Fruit fly (Drosophila melanogaster) whole organism, embryonic: ENCODE measurements around the gene CG14866.

Experiments used
- Blimp-1 ChIP-seq: fragments of 200-800 bp; sonication (Bioruptor generic); optimal IDR thresholded peaks from 3 replicates; lab custom pipeline; 2018; ENCODE audit warnings: missing biosample characterization, missing genetic modification characterization, mild to moderate bottlenecking, moderate library complexity, missing genetic modification reagents
- CG1024 ChIP-seq: fragments of 200-800 bp; sonication (Bioruptor generic); IDR thresholded peaks from 2 replicates; pipeline ENCODE4 v1.3.6; 2022; ENCODE audit warnings: missing biosample characterization, missing genetic modification characterization
- CG12155 ChIP-seq: fragments of 200-800 bp; sonication (Bioruptor generic); optimal IDR thresholded peaks from 3 replicates; lab custom pipeline; 2016; ENCODE audit warnings: missing biosample characterization, missing genetic modification characterization
- CG14965 ChIP-seq: fragments of 200-800 bp; sonication (Bioruptor generic); optimal IDR thresholded peaks from 2 replicates; lab custom pipeline; 2016; ENCODE audit warnings: missing biosample characterization, missing genetic modification characterization, borderline replicate concordance
- CG1603 ChIP-seq: fragments of 200-800 bp; sonication (Bioruptor generic); optimal IDR thresholded peaks from 2 replicates; lab custom pipeline; 2019; ENCODE audit warnings: missing biosample characterization, mild to moderate bottlenecking, missing genetic modification characterization, moderate library complexity
- CG16779 ChIP-seq: fragments of 200-800 bp; sonication (Bioruptor generic); IDR thresholded peaks from 2 replicates; pipeline ENCODE4 v1.3.6; 2022; ENCODE audit warnings: missing biosample characterization, missing genetic modification characterization
- CG16863 ChIP-seq: fragments of 200-800 bp; sonication (Bioruptor generic); optimal IDR thresholded peaks from 3 replicates; lab custom pipeline; 2016; ENCODE audit warnings: missing biosample characterization, missing genetic modification characterization
- CG17359 ChIP-seq: fragments of 200-800 bp; sonication (Bioruptor generic); optimal IDR thresholded peaks from 3 replicates; lab custom pipeline; 2018; ENCODE audit warnings: missing biosample characterization, mild to moderate bottlenecking, missing genetic modification characterization, moderate library complexity
- CG17361 ChIP-seq: fragments of 200-800 bp; sonication (Bioruptor generic); IDR thresholded peaks from 3 replicates; pipeline ENCODE4 v1.3.6; 2022; ENCODE audit warnings: missing biosample characterization, missing genetic modification characterization
- CG31224 ChIP-seq: fragments of 200-800 bp; sonication (Bioruptor generic); IDR thresholded peaks from 2 replicates; pipeline ENCODE4 v1.3.6; 2022; ENCODE audit warnings: missing biosample characterization, missing genetic modification characterization
- CG3847 ChIP-seq: fragments of 200-800 bp; sonication (Bioruptor generic); IDR thresholded peaks from 2 replicates; pipeline ENCODE4 v1.3.6; 2022; ENCODE audit warnings: missing biosample characterization, missing genetic modification characterization
- CG43689 ChIP-seq: fragments of 200-800 bp; sonication (Bioruptor generic); IDR thresholded peaks from 2 replicates; pipeline ENCODE4 v1.3.6; 2022; ENCODE audit warnings: missing biosample characterization, missing genetic modification characterization
- CG4707 ChIP-seq: fragments of 200-800 bp; sonication (Bioruptor generic); optimal IDR thresholded peaks from 2 replicates; lab custom pipeline; 2018; ENCODE audit warnings: missing biosample characterization, mild to moderate bottlenecking, missing genetic modification characterization, moderate library complexity
- CG4730 ChIP-seq: fragments of 200-800 bp; sonication (Bioruptor generic); IDR thresholded peaks from 2 replicates; pipeline ENCODE4 v1.3.6; 2022; ENCODE audit warnings: missing biosample characterization, missing genetic modification characterization
- CG6175 ChIP-seq: fragments of 200-800 bp; sonication (Bioruptor generic); IDR thresholded peaks from 3 replicates; pipeline ENCODE4 v1.3.6; 2022; ENCODE audit warnings: missing biosample characterization, missing genetic modification characterization
- D19A ChIP-seq: fragments of 200-800 bp; optimal IDR thresholded peaks from 3 replicates; lab custom pipeline; 2019; ENCODE audit warnings: missing biosample characterization, mild to moderate bottlenecking, missing genetic modification characterization, moderate library complexity
- Drgx ChIP-seq: fragments of 200-800 bp; sonication (Bioruptor generic); IDR thresholded peaks from 2 replicates; pipeline ENCODE4 v1.3.6; 2022; ENCODE audit warnings: missing biosample characterization, missing genetic modification characterization
- ERR ChIP-seq: fragments of 200-800 bp; sonication (Bioruptor generic); optimal IDR thresholded peaks from 2 replicates; lab custom pipeline; 2016; ENCODE audit warnings: missing biosample characterization, missing genetic modification characterization
- Fer2 ChIP-seq: fragments of 200-800 bp; sonication (Bioruptor generic); optimal IDR thresholded peaks from 2 replicates; lab custom pipeline; 2018; ENCODE audit warnings: missing biosample characterization, mild to moderate bottlenecking, missing genetic modification characterization, moderate library complexity
- HLH4C ChIP-seq: fragments of 200-800 bp; sonication (Bioruptor generic); IDR thresholded peaks from 3 replicates; pipeline ENCODE4 v1.3.6; 2022; ENCODE audit warnings: missing biosample characterization, missing genetic modification characterization; ENCODE audit not compliant: partially characterized antibody
- Hey ChIP-seq: fragments of 200-800 bp; sonication (Bioruptor generic); optimal IDR thresholded peaks from 3 replicates; lab custom pipeline; 2018; ENCODE audit warnings: missing biosample characterization, mild to moderate bottlenecking, missing genetic modification characterization
- Hr3 ChIP-seq: fragments of 200-800 bp; sonication (Bioruptor generic); optimal IDR thresholded peaks from 3 replicates; lab custom pipeline; 2016; ENCODE audit warnings: missing biosample characterization, missing genetic modification characterization
- Hr51 ChIP-seq, 2 experiments: fragments of 200-800 bp; sonication (Bioruptor generic); optimal IDR thresholded peaks; 2 replicates in 1 of 2; 3 replicates in 1 of 2; lab custom pipeline; 2016 to 2018; ENCODE audit warnings: missing biosample characterization in 2 of 2, missing genetic modification characterization in 2 of 2, mild to moderate bottlenecking in 1 of 2, moderate library complexity in 1 of 2
- Lpt ChIP-seq: fragments of >200 bp; optimal IDR thresholded peaks from 2 replicates; lab custom pipeline; 2018; ENCODE audit warnings: missing biosample characterization, missing genetic modification characterization
- Max ChIP-seq: fragments of 200-800 bp; sonication (Bioruptor generic); optimal IDR thresholded peaks from 2 replicates; lab custom pipeline; 2016; ENCODE audit warnings: missing biosample characterization, mild to moderate bottlenecking, missing genetic modification characterization
- Nf-YC ChIP-seq: fragments of 200-800 bp; optimal IDR thresholded peaks from 3 replicates; lab custom pipeline; 2019; ENCODE audit warnings: missing biosample characterization, mild to moderate bottlenecking, missing genetic modification characterization, moderate library complexity
- Oli ChIP-seq: fragments of 200-800 bp; sonication (Bioruptor generic); optimal IDR thresholded peaks from 2 replicates; lab custom pipeline; 2018; ENCODE audit warnings: missing biosample characterization, mild to moderate bottlenecking, missing genetic modification characterization, moderate library complexity
- Opbp ChIP-seq: fragments of 200-800 bp; sonication (Bioruptor generic); IDR thresholded peaks from 3 replicates; pipeline ENCODE4 v1.3.6; 2022; ENCODE audit warnings: missing biosample characterization, missing genetic modification characterization; ENCODE audit not compliant: partially characterized antibody
- Poxn ChIP-seq: fragments of 200-800 bp; sonication (Bioruptor generic); IDR thresholded peaks from 2 replicates; pipeline ENCODE4 v1.3.6; 2022; ENCODE audit warnings: missing biosample characterization, missing genetic modification characterization
- Sox102F ChIP-seq: fragments of 200-800 bp; sonication (Bioruptor generic); optimal IDR thresholded peaks from 2 replicates; lab custom pipeline; 2018; ENCODE audit warnings: missing biosample characterization, mild to moderate bottlenecking, missing genetic modification characterization, moderate library complexity
- abd-A ChIP-seq: fragments of 200-800 bp; sonication (Bioruptor generic); optimal IDR thresholded peaks from 3 replicates; lab custom pipeline; 2019; ENCODE audit warnings: missing biosample characterization, mild to moderate bottlenecking, missing genetic modification characterization, moderate library complexity
- ash1 ChIP-seq: fragments of 200-800 bp; sonication (Bioruptor generic); optimal IDR thresholded peaks from 2 replicates; lab custom pipeline; 2018; ENCODE audit warnings: missing biosample characterization, mild to moderate bottlenecking, missing genetic modification characterization
- ato ChIP-seq: fragments of 200-800 bp; sonication (Bioruptor generic); IDR thresholded peaks from 2 replicates; pipeline ENCODE4 v1.3.6; 2022; ENCODE audit warnings: missing biosample characterization, missing genetic modification characterization; ENCODE audit not compliant: partially characterized antibody
- chn ChIP-seq: fragments of 200-800 bp; sonication (Bioruptor generic); optimal IDR thresholded peaks from 2 replicates; lab custom pipeline; 2016; ENCODE audit warnings: missing biosample characterization, missing genetic modification characterization
- ewg ChIP-seq: fragments of 200-800 bp; sonication (Bioruptor generic); optimal IDR thresholded peaks from 3 replicates; lab custom pipeline; 2017; ENCODE audit warnings: mild to moderate bottlenecking, missing biosample characterization, missing genetic modification reagents, missing genetic modification characterization
- fd102C ChIP-seq: fragments of 200-800 bp; sonication (Bioruptor generic); optimal IDR thresholded peaks from 2 replicates; lab custom pipeline; 2018; ENCODE audit warnings: missing biosample characterization, mild to moderate bottlenecking, missing genetic modification characterization, moderate library complexity
- grn ChIP-seq: fragments of 200-800 bp; sonication (Bioruptor generic); optimal IDR thresholded peaks from 3 replicates; lab custom pipeline; 2017; ENCODE audit warnings: missing biosample characterization, missing genetic modification characterization
- insv ChIP-seq, 2 experiments: fragments of 200-800 bp; sonication (Bioruptor generic); optimal IDR thresholded peaks; 3 replicates each; lab custom pipeline; 2016 to 2018; ENCODE audit warnings: missing biosample characterization in 2 of 2, missing genetic modification characterization in 2 of 2
- klu ChIP-seq: fragments of 200-800 bp; sonication (Bioruptor generic); IDR thresholded peaks from 2 replicates; pipeline ENCODE4 v1.3.6; 2022; ENCODE audit warnings: missing biosample characterization, missing genetic modification characterization
- lmd ChIP-seq: fragments of 200-800 bp; sonication (Bioruptor generic); IDR thresholded peaks from 2 replicates; pipeline ENCODE4 v1.3.6; 2022; ENCODE audit warnings: missing biosample characterization, missing genetic modification characterization
- mam ChIP-seq: fragments of 200-800 bp; sonication (Bioruptor generic); optimal IDR thresholded peaks from 3 replicates; lab custom pipeline; 2016; ENCODE audit warnings: missing biosample characterization, missing genetic modification characterization
- odd ChIP-seq: fragments of 200-800 bp; sonication (Bioruptor generic); optimal IDR thresholded peaks from 2 replicates; lab custom pipeline; 2017; ENCODE audit warnings: missing biosample characterization, mild to moderate bottlenecking, missing genetic modification characterization
- pita ChIP-seq: fragments of 200-800 bp; sonication (Bioruptor generic); optimal IDR thresholded peaks from 2 replicates; lab custom pipeline; 2017; ENCODE audit warnings: missing biosample characterization, mild to moderate bottlenecking, missing genetic modification characterization
- slou ChIP-seq: fragments of 200-800 bp; sonication (Bioruptor generic); optimal IDR thresholded peaks from 3 replicates; lab custom pipeline; 2016; ENCODE audit warnings: missing biosample characterization, missing genetic modification characterization
- tap ChIP-seq: fragments of 200-800 bp; optimal IDR thresholded peaks from 3 replicates; lab custom pipeline; 2019; ENCODE audit warnings: missing biosample characterization, mild to moderate bottlenecking, missing genetic modification characterization, moderate library complexity
- tin ChIP-seq: fragments of 200-800 bp; sonication (Bioruptor generic); optimal IDR thresholded peaks from 3 replicates; lab custom pipeline; 2016; ENCODE audit warnings: missing biosample characterization, missing genetic modification characterization
- tup ChIP-seq: fragments of 200-800 bp; sonication (Bioruptor generic); optimal IDR thresholded peaks from 2 replicates; lab custom pipeline; 2016; ENCODE audit warnings: missing biosample characterization, mild to moderate bottlenecking, missing genetic modification characterization, moderate library complexity
- zen2 ChIP-seq: fragments of 200-800 bp; sonication (Bioruptor generic); IDR thresholded peaks from 3 replicates; pipeline ENCODE4 v1.3.6; 2022; ENCODE audit warnings: missing biosample characterization, missing genetic modification characterization; ENCODE audit not compliant: partially characterized antibody

CG14866 gene

dm6 chr3R:15356645-15357431, 40.6 kb downstream of the CG14866 start, which contains the start of the genes Atg4b and Hibch (continued):
- TF ChIP-seq CG6175 (GFP tag; lab: Robert Waterston, UW) (peak; percentile 60; the same call in 2 of the 3 replicates), odd (GFP tag; lab: Kevin White, UChicago) (peak; percentile 70), tap (no peak), CG17359 (tag; lab: Kevin White, UChicago) (peak; percentile 83), Drgx (GFP tag; lab: Robert Waterston, UW) (peak; percentile 72), Hey (tag; lab: Kevin White, UChicago) (peak; percentile 31), D19A (tag; lab: Kevin White, UChicago) (no peak), Oli (tag; lab: Kevin White, UChicago) (peak; percentile 83), Blimp-1 (GFP tag; lab: Kevin White, UChicago) (peak; percentile 76), Opbp (GFP tag; lab: Robert Waterston, UW) (no peak), ash1 (GFP tag; lab: Kevin White, UChicago) (no peak), CG16863 (GFP tag; lab: Kevin White, UChicago) (peak; percentile 0), fd102C (GFP tag; lab: Kevin White, UChicago) (no peak), Hr51 (GFP tag; optimal IDR thresholded peaks at IDR 0.05; lab: Kevin White, UChicago) (peak; percentile 24 to 78), abd-A (tag; lab: Kevin White, UChicago) (no peak), CG3847 (peak; percentile 92), insv (GFP tag; optimal IDR thresholded peaks at IDR 0.05; lab: Kevin White, UChicago) (peak in 1 of 2 experiments; percentile 70), Hr3 (peak; percentile 84), mam (GFP tag; lab: Kevin White, UChicago) (peak; percentile 46), chn (peak; percentile 61), ewg (peak; percentile 98), Max (GFP tag; lab: Kevin White, UChicago) (peak; percentile 89), CG14965 (GFP tag; lab: Kevin White, UChicago) (no peak), tup (peak; percentile 11), grn (no peak), ato (peak; percentile 58; the same call in 1 of the 2 replicates), CG4707 (GFP tag; lab: Kevin White, UChicago) (no peak), Poxn (no peak; the same call in 1 of the 2 replicates), CG31224 (peak; percentile 75), CG12155 (peak; percentile 82), CG16779 (GFP tag; lab: Robert Waterston, UW) (0 out of 2 replicates have a peak, but pooled peaks have one; percentile 27), lmd (GFP tag; lab: Robert Waterston, UW) (peak; percentile 82), CG17361 (GFP tag; lab: Robert Waterston, UW) (peak; percentile 95), slou (peak; percentile 79), CG1024 (no peak), ERR (GFP tag; lab: Kevin White, UChicago) (no peak), CG1603 (tag; lab: Kevin White, UChicago) (peak; percentile 78), zen2 (GFP tag; lab: Robert Waterston, UW) (no peak), CG4730 (GFP tag; lab: Robert Waterston, UW) (peak; percentile 74), tin (GFP tag; lab: Kevin White, UChicago) (peak; percentile 84), Sox102F (GFP tag; lab: Kevin White, UChicago) (no peak), Nf-YC (tag; lab: Kevin White, UChicago) (peak; percentile 87), Fer2 (tag; lab: Kevin White, UChicago) (peak; percentile 86), pita (GFP tag; lab: Kevin White, UChicago) (no peak), HLH4C (GFP tag; lab: Robert Waterston, UW) (no peak), Lpt (no peak), CG43689 (peak; percentile 59; the same call in 1 of the 2 replicates), klu (GFP tag; lab: Robert Waterston, UW) (peak; percentile 87)
